Fruit fly (Drosophila melanogaster) whole organism, prepupa: Measurements from ENCODE around the gene CG15480.

Experiments
- Blimp-1 ChIP-seq: fragments of 200-800 bp; sonication (Bioruptor generic); optimal IDR thresholded peaks from 3 replicates; lab custom pipeline; 2017; ENCODE audit warnings: missing biosample characterization, missing genetic modification characterization, mild to moderate bottlenecking, moderate library complexity, missing genetic modification reagents
- CG10631 ChIP-seq: fragments of 200-800 bp; sonication (Bioruptor generic); optimal IDR thresholded peaks from 2 replicates; lab custom pipeline; 2016; ENCODE audit warnings: missing biosample characterization, missing genetic modification characterization
- CG11294 ChIP-seq: fragments of 200-800 bp; sonication (Bioruptor generic); IDR thresholded peaks from 2 replicates; pipeline ENCODE4 v1.3.6; 2022; ENCODE audit warnings: missing biosample characterization, missing genetic modification characterization
- CG11762 ChIP-seq: fragments of 200-800 bp; sonication (Bioruptor generic); optimal IDR thresholded peaks from 3 replicates; lab custom pipeline; 2016; ENCODE audit warnings: missing biosample characterization, missing genetic modification characterization; ENCODE audit not compliant: insufficient read depth
- CG15336 ChIP-seq: fragments of 200-800 bp; sonication (Bioruptor generic); IDR thresholded peaks from 2 replicates; pipeline ENCODE4 v1.3.6; 2022; ENCODE audit warnings: missing biosample characterization, missing genetic modification characterization
- CG3032 ChIP-seq: fragments of 200-800 bp; optimal IDR thresholded peaks from 2 replicates; lab custom pipeline; 2019; ENCODE audit warnings: missing biosample characterization, mild to moderate bottlenecking, missing genetic modification characterization, moderate library complexity
- CG32006 ChIP-seq: fragments of 200-800 bp; sonication (Bioruptor generic); optimal IDR thresholded peaks from 3 replicates; lab custom pipeline; 2017; ENCODE audit warnings: missing biosample characterization, mild to moderate bottlenecking, missing genetic modification characterization
- CG34406 ChIP-seq: fragments of 200-800 bp; sonication (Bioruptor generic); optimal IDR thresholded peaks from 3 replicates; lab custom pipeline; 2016; ENCODE audit warnings: missing biosample characterization, missing genetic modification characterization
- CG3919 ChIP-seq: fragments of 200-800 bp; sonication (Bioruptor generic); optimal IDR thresholded peaks from 3 replicates; lab custom pipeline; 2016; ENCODE audit warnings: missing biosample characterization, missing genetic modification characterization
- CG4318 ChIP-seq: fragments of 200-800 bp; sonication (Bioruptor generic); optimal IDR thresholded peaks from 3 replicates; lab custom pipeline; 2017; ENCODE audit warnings: missing biosample characterization, mild to moderate bottlenecking, missing genetic modification characterization
- CG6163 ChIP-seq: fragments of 200-800 bp; sonication (Bioruptor generic); IDR thresholded peaks from 3 replicates; pipeline ENCODE4 v1.3.6; 2022; ENCODE audit warnings: missing biosample characterization, missing genetic modification characterization
- CG6792 ChIP-seq: fragments of 200-800 bp; sonication (Bioruptor generic); optimal IDR thresholded peaks from 3 replicates; lab custom pipeline; 2016; ENCODE audit warnings: missing biosample characterization, missing genetic modification characterization
- CG6854 ChIP-seq: fragments of 200-800 bp; sonication (Bioruptor generic); optimal IDR thresholded peaks from 2 replicates; lab custom pipeline; 2017; ENCODE audit warnings: missing biosample characterization, mild to moderate bottlenecking, missing genetic modification characterization
- CG7368 ChIP-seq: fragments of 200-800 bp; sonication (Bioruptor generic); optimal IDR thresholded peaks from 3 replicates; lab custom pipeline; 2016; ENCODE audit warnings: missing biosample characterization, missing genetic modification characterization
- CG8119 ChIP-seq: fragments of 200-800 bp; sonication (Bioruptor generic); IDR thresholded peaks from 3 replicates; pipeline ENCODE4 v1.3.6; 2022; ENCODE audit warnings: missing biosample characterization, missing genetic modification characterization
- CG8319 ChIP-seq: fragments of 200-800 bp; sonication (Bioruptor generic); optimal IDR thresholded peaks from 3 replicates; lab custom pipeline; 2016; ENCODE audit warnings: missing biosample characterization, missing genetic modification characterization
- CG8632 ChIP-seq: fragments of 200-800 bp; sonication (Bioruptor generic); optimal IDR thresholded peaks from 3 replicates; lab custom pipeline; 2016; ENCODE audit warnings: missing biosample characterization, missing genetic modification characterization
- Eip75B ChIP-seq: fragments of 200-800 bp; sonication (Bioruptor generic); optimal IDR thresholded peaks from 3 replicates; lab custom pipeline; 2016; ENCODE audit warnings: missing biosample characterization, missing genetic modification characterization
- Eip78C ChIP-seq: fragments of 200-800 bp; sonication (Bioruptor generic); peaks from one replicate; lab custom pipeline; 2016; ENCODE audit warnings: missing biosample characterization, missing genetic modification characterization
- Eip93F ChIP-seq: fragments of 200-800 bp; sonication (Bioruptor generic); optimal IDR thresholded peaks from 2 replicates; lab custom pipeline; 2016; ENCODE audit warnings: missing biosample characterization, mild to moderate bottlenecking, missing genetic modification characterization
- Ets21C ChIP-seq: fragments of 200-800 bp; sonication (Bioruptor generic); optimal IDR thresholded peaks from 3 replicates; lab custom pipeline; 2016; ENCODE audit warnings: missing biosample characterization, missing genetic modification characterization
- Ets96B ChIP-seq: fragments of 200-800 bp; optimal IDR thresholded peaks from 2 replicates; lab custom pipeline; 2019; ENCODE audit warnings: missing biosample characterization, mild to moderate bottlenecking, missing genetic modification characterization, moderate library complexity
- Hr38 ChIP-seq: sonication (Bioruptor generic); optimal IDR thresholded peaks from 2 replicates; lab custom pipeline; 2016; ENCODE audit warnings: missing biosample characterization, missing genetic modification characterization
- Hr39 ChIP-seq: fragments of 200-800 bp; sonication (Bioruptor generic); optimal IDR thresholded peaks from 2 replicates; lab custom pipeline; 2016; ENCODE audit warnings: missing biosample characterization, missing genetic modification characterization
- Hr4 ChIP-seq: fragments of 200-800 bp; sonication (Bioruptor generic); optimal IDR thresholded peaks from 3 replicates; lab custom pipeline; 2016; ENCODE audit warnings: missing biosample characterization, missing genetic modification characterization
- Lpt ChIP-seq: fragments of 200-800 bp; sonication (Bioruptor generic); optimal IDR thresholded peaks from 3 replicates; lab custom pipeline; 2016; ENCODE audit warnings: missing biosample characterization, missing genetic modification characterization
- Met ChIP-seq: fragments of 200-800 bp; sonication (Bioruptor generic); optimal IDR thresholded peaks from 3 replicates; lab custom pipeline; 2016; ENCODE audit warnings: missing biosample characterization, missing genetic modification characterization
- OdsH ChIP-seq: fragments of 200-800 bp; sonication (Bioruptor generic); optimal IDR thresholded peaks from 3 replicates; lab custom pipeline; 2016; ENCODE audit warnings: missing biosample characterization, missing genetic modification characterization
- Sox102F ChIP-seq: fragments of 200-800 bp; sonication (Bioruptor generic); optimal IDR thresholded peaks from 2 replicates; lab custom pipeline; 2016; ENCODE audit warnings: missing biosample characterization, mild to moderate bottlenecking, missing genetic modification characterization
- Sox14 ChIP-seq: fragments of 200-800 bp; sonication (Bioruptor generic); optimal IDR thresholded peaks from 3 replicates; lab custom pipeline; 2016; ENCODE audit warnings: missing biosample characterization, missing genetic modification characterization
- Sox15 ChIP-seq: fragments of 200-800 bp; sonication (Bioruptor generic); optimal IDR thresholded peaks from 3 replicates; lab custom pipeline; 2016; ENCODE audit warnings: missing biosample characterization, missing genetic modification characterization
- cyc ChIP-seq: fragments of 200-800 bp; sonication (Bioruptor generic); optimal IDR thresholded peaks from 3 replicates; lab custom pipeline; 2016; ENCODE audit warnings: missing biosample characterization, missing genetic modification characterization
- dac ChIP-seq: fragments of 200-800 bp; sonication (Bioruptor generic); optimal IDR thresholded peaks from 2 replicates; lab custom pipeline; 2017; ENCODE audit warnings: missing biosample characterization, mild to moderate bottlenecking, missing genetic modification characterization
- dsx ChIP-seq: fragments of 200-800 bp; optimal IDR thresholded peaks from 3 replicates; lab custom pipeline; 2019; ENCODE audit warnings: missing biosample characterization, mild to moderate bottlenecking, missing genetic modification characterization, moderate library complexity; ENCODE audit not compliant: poor library complexity, severe bottlenecking
- eg ChIP-seq: fragments of 200-800 bp; sonication (Bioruptor generic); IDR thresholded peaks from 3 replicates; pipeline ENCODE4 v1.3.6; 2022; ENCODE audit warnings: missing biosample characterization, missing genetic modification characterization
- esn ChIP-seq: fragments of 200-800 bp; sonication (Bioruptor generic); optimal IDR thresholded peaks from 2 replicates; lab custom pipeline; 2016; ENCODE audit warnings: missing biosample characterization, mild to moderate bottlenecking, missing genetic modification characterization, moderate library complexity
- fd59A ChIP-seq: fragments of 200-800 bp; sonication (Bioruptor generic); optimal IDR thresholded peaks from 2 replicates; lab custom pipeline; 2017; ENCODE audit warnings: missing biosample characterization, mild to moderate bottlenecking, missing genetic modification characterization, missing genetic modification reagents
- fkh ChIP-seq: fragments of 200-800 bp; sonication (Bioruptor generic); optimal IDR thresholded peaks from 3 replicates; lab custom pipeline; 2017; ENCODE audit warnings: missing biosample characterization, mild to moderate bottlenecking, missing genetic modification characterization, moderate library complexity
- lz ChIP-seq: fragments of 200-800 bp; sonication (Bioruptor generic); optimal IDR thresholded peaks from 3 replicates; lab custom pipeline; 2016; ENCODE audit warnings: missing biosample characterization, missing genetic modification characterization
- net ChIP-seq: fragments of 200-800 bp; sonication (Bioruptor generic); optimal IDR thresholded peaks from 3 replicates; lab custom pipeline; 2016; ENCODE audit warnings: missing biosample characterization, missing genetic modification characterization
- pdm3 ChIP-seq: fragments of 200-800 bp; sonication (Bioruptor generic); optimal IDR thresholded peaks from 3 replicates; lab custom pipeline; 2016; ENCODE audit warnings: missing biosample characterization, missing genetic modification characterization
- salr ChIP-seq, 2 experiments: fragments of 200-800 bp; sonication (Bioruptor generic); optimal IDR thresholded peaks; 3 replicates each; lab custom pipeline; 2016 to 2018; ENCODE audit warnings: missing biosample characterization in 2 of 2, missing genetic modification characterization in 2 of 2, mild to moderate bottlenecking in 1 of 2
- spab ChIP-seq: fragments of 200-800 bp; sonication (Bioruptor generic); optimal IDR thresholded peaks from 2 replicates; lab custom pipeline; 2017; ENCODE audit warnings: missing biosample characterization, mild to moderate bottlenecking, missing genetic modification characterization, missing genetic modification reagents
- ss ChIP-seq, 2 experiments: fragments of 200-800 bp; sonication (Bioruptor generic); optimal IDR thresholded peaks; 2 replicates in 1 of 2; 3 replicates in 1 of 2; lab custom pipeline; 2017 to 2018; ENCODE audit warnings: mild to moderate bottlenecking in 2 of 2, missing biosample characterization in 2 of 2, missing genetic modification characterization in 2 of 2, moderate library complexity in 1 of 2
- svp ChIP-seq: fragments of 200-800 bp; sonication (Bioruptor generic); peaks from one replicate; lab custom pipeline; 2016; ENCODE audit warnings: missing biosample characterization, missing genetic modification characterization

The CG15480 gene

dm6 chr2L:13205256-13205655 is 19.8 kb downstream of the CG15480 start (continued):
- TF ChIP-seq OdsH = no peak
- TF ChIP-seq net = no peak
- no peak for TF ChIP-seq Eip93F
- TF ChIP-seq CG10631 (GFP tag; lab: Kevin White, UChicago) = no peak
- TF ChIP-seq CG8319 (GFP tag; lab: Kevin White, UChicago) = no peak
- TF ChIP-seq cyc (GFP tag; lab: Kevin White, UChicago) = no peak
- TF ChIP-seq svp (GFP tag; lab: Kevin White, UChicago) = peak; percentile 74
- no peak for TF ChIP-seq CG32006
- peak; percentile 53; the same call in 2 of the 3 replicates for TF ChIP-seq CG6163 (GFP tag; lab: Robert Waterston, UW)
- TF ChIP-seq Hr38 (GFP tag; lab: Kevin White, UChicago) = no peak
- no peak for TF ChIP-seq Hr39 (GFP tag; lab: Kevin White, UChicago)
- peak; percentile 35 to 62 for TF ChIP-seq ss (GFP tag; optimal IDR thresholded peaks at IDR 0.05; lab: Kevin White, UChicago)
- no peak for TF ChIP-seq Ets21C
- TF ChIP-seq Eip78C = peak; percentile 67
- no peak for TF ChIP-seq CG3032
- TF ChIP-seq CG6854 (GFP tag; lab: Kevin White, UChicago) = peak; percentile 66
- peak; percentile 10 for TF ChIP-seq Sox14 (GFP tag; lab: Kevin White, UChicago)
- TF ChIP-seq Sox102F (GFP tag; lab: Kevin White, UChicago) = no peak
- TF ChIP-seq CG11762 (GFP tag; lab: Kevin White, UChicago) = no peak
- no peak for TF ChIP-seq dsx (GFP tag; lab: Kevin White, UChicago)
- no peak for TF ChIP-seq CG6792 (GFP tag; lab: Kevin White, UChicago)
- no peak for TF ChIP-seq CG11294 (GFP tag; lab: Robert Waterston, UW)
- no peak for TF ChIP-seq CG8119
- no peak for TF ChIP-seq CG34406
- no peak for TF ChIP-seq salr (GFP tag; optimal IDR thresholded peaks at IDR 0.05; lab: Kevin White, UChicago)
- TF ChIP-seq Ets96B (tag; lab: Kevin White, UChicago) = no peak

- TF ChIP-seq Eip78C = peak; percentile 43
- TF ChIP-seq Eip75B (GFP tag; lab: Kevin White, UChicago) = no peak
These were observed 20.9 kb downstream of the CG15480 start for dm6 chr2L:13204151-13204550.

dm6 chr2L:13203437-13204137 is 21.5 kb downstream of the CG15480 start, which contains the start of gene Pect:
Gene Pect, plus strand, starts transcription at chr2L:13203762.
- TF ChIP-seq CG15336 (peak; percentile 44), Hr39 (GFP tag; lab: Kevin White, UChicago) (no peak), Eip93F (no peak), Eip78C (peak; percentile 67), CG3032 (peak; percentile 68), Blimp-1 (GFP tag; lab: Kevin White, UChicago) (no peak), svp (GFP tag; lab: Kevin White, UChicago) (peak; percentile 73), eg (GFP tag; lab: Robert Waterston, UW) (peak; percentile 37; the same call in 2 of the 3 replicates), Met (GFP tag; lab: Kevin White, UChicago) (no peak), Lpt (GFP tag; lab: Kevin White, UChicago) (no peak), CG4318 (GFP tag; lab: Kevin White, UChicago) (no peak), Hr4 (no peak), CG10631 (GFP tag; lab: Kevin White, UChicago) (no peak), Sox15 (GFP tag; lab: Kevin White, UChicago) (peak; percentile 13), fkh (peak; percentile 54), CG3919 (GFP tag; lab: Kevin White, UChicago) (no peak), CG8632 (GFP tag; lab: Kevin White, UChicago) (no peak), CG11294 (GFP tag; lab: Robert Waterston, UW) (no peak; the same call in 1 of the 2 replicates), CG7368 (no peak), net (no peak), spab (GFP tag; lab: Kevin White, UChicago) (no peak), pdm3 (GFP tag; lab: Kevin White, UChicago) (no peak), esn (GFP tag; lab: Kevin White, UChicago) (peak; percentile 41), Sox14 (GFP tag; lab: Kevin White, UChicago) (no peak), dac (no peak), lz (GFP tag; lab: Kevin White, UChicago) (peak; percentile 31), Eip75B (GFP tag; lab: Kevin White, UChicago) (no peak), cyc (GFP tag; lab: Kevin White, UChicago) (no peak), CG6163 (GFP tag; lab: Robert Waterston, UW) (peak; percentile 57; the same call in 2 of the 3 replicates), CG6854 (GFP tag; lab: Kevin White, UChicago) (peak; percentile 67), fd59A (GFP tag; lab: Kevin White, UChicago) (no peak), salr (GFP tag; optimal IDR thresholded peaks at IDR 0.05; lab: Kevin White, UChicago) (no peak)
